Worm (Caenorhabditis elegans): ENCODE results near the gene T16A1.4.

The T16A1.4 gene

ce11 chrII:2114488-2114887, 33.1 kb downstream of the T16A1.4 start:
- TF ChIP-seq aha-1 (tag) (peak; percentile 90), unc-62 (GFP tag; optimal IDR thresholded peaks at IDR 0.05 in 1 of 2) (no peak), unc-62 (tag; optimal IDR thresholded peaks at IDR 0.05) (no peak), daf-12 (tag; optimal IDR thresholded peaks at IDR 0.05) (no peak), lin-1 (GFP tag; IDR thresholded peaks at IDR 0.05) (no peak), jun-1 (tag; optimal IDR thresholded peaks at IDR 0.05) (no peak), lin-29 (GFP tag; IDR thresholded peaks at IDR 0.05) (no peak), egl-27 (tag; optimal IDR thresholded peaks at IDR 0.05) (no peak)

DNA sequence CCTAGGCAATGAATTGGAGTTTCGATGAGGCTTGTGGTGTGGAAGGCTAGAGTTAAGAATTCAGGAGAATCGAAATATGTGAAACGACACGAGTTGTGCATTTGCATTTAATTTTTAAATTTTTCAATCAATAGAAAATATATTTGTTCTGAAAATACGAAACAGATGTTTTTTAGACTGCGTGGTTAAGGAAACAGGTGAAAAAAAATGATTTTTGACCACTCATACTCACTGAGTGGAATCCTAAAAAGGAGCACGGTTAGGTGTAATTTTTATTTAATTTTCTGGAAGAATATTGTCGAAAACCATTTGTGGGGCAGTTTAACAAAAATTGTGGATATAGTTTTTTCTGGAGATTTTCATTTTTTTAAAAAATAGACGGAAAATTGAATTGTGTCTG, 35.4 kb downstream of the T16A1.4 start, which contains the start of gene srh-195:
srh-195 (minus strand) TSS at position 101 of the 400 bp plus-strand sequence.
- no peak for TF ChIP-seq snpc-1.2 (GFP tag; IDR thresholded peaks at IDR 0.05)
- no peak for TF ChIP-seq nhr-11 (tag; optimal IDR thresholded peaks at IDR 0.05)
- no peak for TF ChIP-seq tag-97 (GFP tag; IDR thresholded peaks at IDR 0.05)
- TF ChIP-seq madf-9 (GFP tag; conservative IDR thresholded peaks at IDR 0.05) = no peak
- TF ChIP-seq D1046.2 (GFP tag; IDR thresholded peaks at IDR 0.05) = no peak
- TF ChIP-seq sdz-12 (GFP tag; optimal IDR thresholded peaks at IDR 0.05) = no peak
- no peak for TF ChIP-seq zfp-2 (tag; optimal IDR thresholded peaks at IDR 0.05)

- peak; percentile 47 for TF ChIP-seq pqm-1 (tag; optimal IDR thresholded peaks at IDR 0.05)
- no peak for TF ChIP-seq nhr-102 (tag; optimal IDR thresholded peaks at IDR 0.05)
- peak; percentile 39 for TF ChIP-seq nhr-28 (tag; optimal IDR thresholded peaks at IDR 0.05)
- TF ChIP-seq Y48G9A.11 (GFP tag; IDR thresholded peaks at IDR 0.05) = no peak
- TF ChIP-seq jun-1 (tag; optimal IDR thresholded peaks at IDR 0.05) = no peak
- TF ChIP-seq nhr-11 (tag; optimal IDR thresholded peaks at IDR 0.05) = no peak
- no peak for TF ChIP-seq mes-2 (tag; optimal IDR thresholded peaks at IDR 0.05; ENCODE audit: poor library complexity, severe bottlenecking)
- no peak for TF ChIP-seq ama-1 (optimal IDR thresholded peaks at IDR 0.05)
- no peak for TF ChIP-seq daf-16 (GFP tag; optimal IDR thresholded peaks at IDR 0.05)
- TF ChIP-seq daf-16 (tag; optimal IDR thresholded peaks at IDR 0.05) = peak; percentile 35
- TF ChIP-seq aha-1 (tag) = no peak
- TF ChIP-seq ceh-82 (tag; optimal IDR thresholded peaks at IDR 0.05) = no peak
- no peak for TF ChIP-seq egl-27 (tag; optimal IDR thresholded peaks at IDR 0.05)
Observed at ce11 chrII:2122091-2122490, 40.7 kb downstream of the T16A1.4 start, which contains the start of gene math-37. TSS of gene math-37 (minus strand) at chrII:2122191.

- TF ChIP-seq pqm-1 (tag; optimal IDR thresholded peaks at IDR 0.05) (peak; percentile 64), ztf-7 (tag; optimal IDR thresholded peaks at IDR 0.05) (no peak), F49E8.2 (tag; optimal IDR thresholded peaks at IDR 0.05; ENCODE audit: borderline replicate concordance) (no peak), php-3 (GFP tag; IDR thresholded peaks at IDR 0.05) (0 out of 2 replicates have a peak, but pooled peaks have one; percentile 29), lin-38 (GFP tag; IDR thresholded peaks at IDR 0.05) (no peak), ceh-20 (GFP tag; IDR thresholded peaks at IDR 0.05) (no peak), lin-29 (GFP tag; IDR thresholded peaks at IDR 0.05) (no peak), aly-2 (tag; optimal IDR thresholded peaks at IDR 0.05) (no peak), ama-1 (optimal IDR thresholded peaks at IDR 0.05) (no peak), dmd-9 (GFP tag; IDR thresholded peaks at IDR 0.05) (no peak), fkh-10 (GFP tag; optimal IDR thresholded peaks at IDR 0.05) (no peak), mep-1 (tag; optimal IDR thresholded peaks at IDR 0.05) (no peak), snpc-4 (tag; optimal IDR thresholded peaks at IDR 0.05) (no peak), zfp-2 (tag; optimal IDR thresholded peaks at IDR 0.05) (no peak), dmd-6 (GFP tag; IDR thresholded peaks at IDR 0.05) (peak; percentile 22; the same call in 1 of the 2 replicates), D1046.2 (GFP tag; IDR thresholded peaks at IDR 0.05) (no peak), dpl-1 (GFP tag; optimal IDR thresholded peaks at IDR 0.05) (no peak), mxl-2 (GFP tag; conservative IDR thresholded peaks at IDR 0.05) (no peak), sdz-12 (GFP tag; optimal IDR thresholded peaks at IDR 0.05) (no peak)
Observed at ce11 chrII:2122762-2123161, 41.4 kb downstream of the T16A1.4 start.
